Worm (Caenorhabditis elegans): ENCODE data around the gene faah-5.

- TF ChIP-seq lin-1 (GFP tag; IDR thresholded peaks at IDR 0.05) (no peak), pha-4 (GFP tag; IDR thresholded peaks at IDR 0.05) (no peak), pha-4 (tag; optimal IDR thresholded peaks at IDR 0.05) (no peak), mxl-3 (GFP tag; optimal IDR thresholded peaks at IDR 0.05) (no peak), nhr-28 (tag; optimal IDR thresholded peaks at IDR 0.05) (no peak), mdl-1 (tag; optimal IDR thresholded peaks at IDR 0.05) (no peak), ceh-28 (tag; optimal IDR thresholded peaks at IDR 0.05) (no peak), ceh-82 (tag; optimal IDR thresholded peaks at IDR 0.05) (no peak)
Measured at ce11 chrIII:11935948-11936280, 44.7 kb upstream of the faah-5 start.

Measured in whole organism, L4 larva.